Worm (Caenorhabditis elegans): ENCODE measurements around the gene coq-6.

ce11 chrV:9359674-9360073, 23.1 kb downstream of the coq-6 start, which contains the start of gene gpa-3:
- TF ChIP-seq F44E2.7 (GFP tag; IDR thresholded peaks at IDR 0.05) (no peak), snpc-4 (tag; optimal IDR thresholded peaks at IDR 0.05) (no peak), mxl-2 (GFP tag; conservative IDR thresholded peaks at IDR 0.05) (no peak), nhr-77 (tag; optimal IDR thresholded peaks at IDR 0.05) (no peak), nhr-237 (tag; optimal IDR thresholded peaks at IDR 0.05) (no peak), T20F7.1 (GFP tag; optimal IDR thresholded peaks at IDR 0.05) (no peak), gei-8 (GFP tag; optimal IDR thresholded peaks at IDR 0.05) (no peak), ceh-20 (GFP tag; IDR thresholded peaks at IDR 0.05) (no peak), pha-4 (GFP tag; IDR thresholded peaks at IDR 0.05) (no peak), pha-4 (tag; optimal IDR thresholded peaks at IDR 0.05) (no peak)

Data from whole organism, L4 larva.